Fruit fly (Drosophila melanogaster): ENCODE results near the gene Vav.
A peak's percentile ranks its signal among the peaks of the same experiment; 100 is the strongest.

The Vav gene

dm6 chrX:19280685-19281084 lies 19.1 kb downstream of the Vav start:
- TF ChIP-seq noc (tag; optimal IDR thresholded peaks at IDR 0.05), result no peak

dm6 chrX:19281271-19281670 lies 19.7 kb downstream of the Vav start:
- TF ChIP-seq noc (tag; optimal IDR thresholded peaks at IDR 0.05), result no peak

- peak; percentile 4 for TF ChIP-seq noc (tag; optimal IDR thresholded peaks at IDR 0.05)
Observed at dm6 chrX:19285441-19285840, 23.8 kb downstream of the Vav start.

dm6 chrX:19286235-19286634 lies 24.6 kb downstream of the Vav start:
- TF ChIP-seq noc (tag; optimal IDR thresholded peaks at IDR 0.05), result peak; percentile 3

dm6 chrX:19287784-19288183 lies 26.2 kb downstream of the Vav start:
- no peak for TF ChIP-seq noc (tag; optimal IDR thresholded peaks at IDR 0.05)

dm6 chrX:19289318-19289970 lies 27.8 kb downstream of the Vav start:
- TF ChIP-seq noc (tag; optimal IDR thresholded peaks at IDR 0.05), result peak; percentile 62

- TF ChIP-seq noc (tag; optimal IDR thresholded peaks at IDR 0.05), result peak; percentile 76
Observed at dm6 chrX:19291780-19292605, 30.4 kb downstream of the Vav start.

- no peak for TF ChIP-seq noc (tag; optimal IDR thresholded peaks at IDR 0.05)
Observed at dm6 chrX:19293320-19293719, 31.7 kb downstream of the Vav start.

dm6 chrX:19294030-19294429 lies 32.4 kb downstream of the Vav start:
- peak; percentile 29 for TF ChIP-seq noc (tag; optimal IDR thresholded peaks at IDR 0.05)

dm6 chrX:19294953-19295352 lies 33.3 kb downstream of the Vav start:
- TF ChIP-seq noc (tag; optimal IDR thresholded peaks at IDR 0.05), result no peak

dm6 chrX:19295831-19296423 lies 34.3 kb downstream of the Vav start:
- no peak for TF ChIP-seq noc (tag; optimal IDR thresholded peaks at IDR 0.05)

dm6 chrX:19297899-19298784 lies 36.5 kb downstream of the Vav start, which contains the start of gene CG8034:
CG8034 (minus strand) TSS chrX:19298162.
- TF ChIP-seq noc (tag; optimal IDR thresholded peaks at IDR 0.05), result peak; percentile 97

dm6 chrX:19298785-19299114 lies 37.1 kb downstream of the Vav start:
- no peak for TF ChIP-seq noc (tag; optimal IDR thresholded peaks at IDR 0.05)

dm6 chrX:19299367-19299766 lies 37.7 kb downstream of the Vav start:
- TF ChIP-seq noc (tag; optimal IDR thresholded peaks at IDR 0.05), result no peak

- no peak for TF ChIP-seq noc (tag; optimal IDR thresholded peaks at IDR 0.05)
Observed at dm6 chrX:19305172-19305571, 43.6 kb downstream of the Vav start.

dm6 chrX:19306531-19306930 lies 44.9 kb downstream of the Vav start:
- TF ChIP-seq noc (tag; optimal IDR thresholded peaks at IDR 0.05), result peak; percentile 52

All from whole organism, larva.